Worm (Caenorhabditis elegans): Measurements from ENCODE around the gene bus-1.

DNA sequence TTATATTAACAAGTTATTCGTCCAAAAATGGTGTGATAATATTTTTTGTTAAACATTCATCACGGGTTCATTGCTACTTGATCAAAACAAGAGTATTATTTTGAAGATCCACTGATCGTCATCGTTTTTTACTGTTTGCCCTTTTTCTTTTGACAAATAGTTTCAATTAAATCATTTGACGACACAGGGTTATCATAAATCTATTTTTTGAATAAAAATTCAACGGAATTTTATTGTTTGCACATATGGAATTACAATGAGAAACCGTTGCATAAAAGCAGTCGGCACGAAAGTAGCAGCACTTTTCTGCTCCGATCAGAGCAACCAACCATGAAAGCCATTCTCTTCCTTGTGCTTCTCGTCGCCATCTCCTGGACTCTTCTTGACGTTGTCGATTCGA lies 43.1 kb upstream of the bus-1 start, which contains the start of gene fip-2:
- no peak for TF ChIP-seq blmp-1 (tag; optimal IDR thresholded peaks at IDR 0.05; ENCODE audit: insufficient read depth)
- no peak for TF ChIP-seq unc-62 (GFP tag; optimal IDR thresholded peaks at IDR 0.05)
- no peak for TF ChIP-seq R02D3.7 (tag; optimal IDR thresholded peaks at IDR 0.05)
- no peak for TF ChIP-seq fos-1 (tag; optimal IDR thresholded peaks at IDR 0.05)
- no peak for TF ChIP-seq snpc-4 (tag; optimal IDR thresholded peaks at IDR 0.05)
- TF ChIP-seq dmd-4 (tag; optimal IDR thresholded peaks at IDR 0.05) = no peak
- TF ChIP-seq F13H6.1 (tag; optimal IDR thresholded peaks at IDR 0.05) = no peak
- no peak for TF ChIP-seq lin-13 (GFP tag; optimal IDR thresholded peaks at IDR 0.05)
- no peak for TF ChIP-seq skn-1 (tag; optimal IDR thresholded peaks at IDR 0.05)

All from whole organism, L2 larva.